Fruit fly (Drosophila melanogaster): Measurements from ENCODE around the gene osi.

The osi gene

DNA sequence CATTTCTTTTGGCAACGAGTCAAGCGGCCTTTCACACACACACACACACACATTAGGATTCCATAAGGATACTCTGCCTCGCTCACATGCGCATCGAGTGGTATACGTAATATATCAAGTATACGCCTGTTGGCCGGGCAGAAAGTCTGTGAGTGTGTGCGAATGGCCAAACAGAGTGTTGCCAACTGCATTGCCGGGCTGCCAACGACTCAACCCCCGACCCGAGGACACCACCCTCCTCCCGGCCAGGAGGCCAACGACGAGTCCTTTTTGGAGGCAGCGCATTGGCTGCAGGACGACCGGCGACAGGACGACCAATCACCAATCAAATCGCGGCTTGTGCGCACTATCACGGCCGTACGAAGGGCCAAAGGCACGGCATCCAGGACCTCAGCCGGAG is 10.1 kb downstream of the osi start:
- no peak for TF ChIP-seq noc (tag; optimal IDR thresholded peaks at IDR 0.05)

DNA sequence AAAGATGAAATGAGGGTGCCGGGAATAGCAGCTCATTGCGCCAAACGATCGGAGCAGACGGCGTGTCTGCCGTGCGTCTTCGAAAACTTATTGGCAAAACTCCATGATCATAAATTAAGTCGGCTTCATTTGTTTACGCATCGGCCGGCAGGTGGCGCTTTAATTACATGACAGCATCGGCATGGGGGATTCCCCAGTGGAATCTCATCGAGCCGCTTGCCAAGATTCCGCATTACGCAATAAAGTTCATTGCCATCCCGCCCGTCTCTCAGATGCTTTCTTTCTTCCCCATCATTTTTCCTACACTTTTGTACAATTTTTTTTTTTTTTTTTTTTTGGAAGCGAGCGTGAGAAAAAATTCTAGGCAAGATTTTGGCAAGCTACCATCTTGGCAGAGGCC is 11.2 kb downstream of the osi start:
- no peak for TF ChIP-seq noc (tag; optimal IDR thresholded peaks at IDR 0.05)

DNA sequence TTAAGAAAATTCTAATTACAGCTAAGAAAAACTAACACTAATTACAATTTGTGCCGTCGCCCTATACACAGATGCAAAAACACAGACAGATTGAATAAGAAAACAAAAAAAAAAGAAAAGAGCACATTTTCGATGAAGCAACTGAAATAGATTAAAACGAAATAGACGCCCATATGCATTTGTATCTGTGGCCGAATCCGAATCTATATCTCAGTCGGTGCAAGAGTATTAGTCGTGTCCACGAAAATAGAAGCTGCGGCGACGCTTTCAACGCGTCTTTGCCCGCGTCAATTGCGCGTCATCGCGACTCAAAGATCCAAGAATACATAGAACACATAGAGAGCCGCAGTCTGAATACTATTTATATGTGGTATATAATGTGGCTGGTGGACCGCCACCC is 12.8 kb downstream of the osi start:
- TF ChIP-seq noc (tag; optimal IDR thresholded peaks at IDR 0.05): no peak

DNA sequence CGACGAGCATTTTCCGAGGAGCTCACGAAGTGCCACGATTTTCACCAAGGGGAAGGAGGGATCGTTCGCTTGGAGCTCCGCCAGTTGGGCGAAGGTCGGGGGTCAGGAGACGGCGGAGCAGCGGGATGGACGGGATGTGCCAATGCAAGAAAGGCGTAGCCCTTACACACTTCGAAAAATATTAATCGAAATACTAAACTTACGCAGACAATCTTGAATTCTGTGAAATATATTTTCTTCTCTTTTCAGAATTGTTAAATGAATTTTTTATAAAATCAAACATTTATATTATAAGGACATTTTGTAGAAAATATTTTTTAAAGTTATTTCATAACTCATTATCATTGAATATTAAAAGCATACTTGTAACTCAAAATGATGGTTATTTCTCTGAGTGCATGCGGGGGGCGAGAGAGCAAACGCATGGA is 18.9 kb downstream of the osi start:
- TF ChIP-seq noc (tag; optimal IDR thresholded peaks at IDR 0.05): no peak

DNA sequence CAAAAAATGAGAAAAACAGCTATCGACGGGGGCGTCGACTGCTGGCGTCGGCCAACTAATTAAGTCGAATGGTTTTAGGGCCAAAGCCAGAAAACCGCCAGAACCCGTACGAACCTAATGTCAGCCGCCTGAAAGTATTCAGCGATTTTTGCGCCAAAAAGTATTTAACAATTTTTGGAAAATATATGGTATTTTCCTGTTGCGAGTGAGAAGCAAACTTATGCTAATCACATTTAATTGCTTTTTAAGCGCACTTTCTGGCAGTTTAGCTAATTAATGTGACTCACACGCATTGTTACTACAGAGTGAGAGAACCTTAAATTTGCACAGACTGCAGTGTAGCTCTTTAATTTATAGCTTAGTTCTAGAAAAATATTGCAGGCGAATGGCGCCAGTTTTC is 25.2 kb downstream of the osi start:
- no peak for TF ChIP-seq noc (tag; optimal IDR thresholded peaks at IDR 0.05)

DNA sequence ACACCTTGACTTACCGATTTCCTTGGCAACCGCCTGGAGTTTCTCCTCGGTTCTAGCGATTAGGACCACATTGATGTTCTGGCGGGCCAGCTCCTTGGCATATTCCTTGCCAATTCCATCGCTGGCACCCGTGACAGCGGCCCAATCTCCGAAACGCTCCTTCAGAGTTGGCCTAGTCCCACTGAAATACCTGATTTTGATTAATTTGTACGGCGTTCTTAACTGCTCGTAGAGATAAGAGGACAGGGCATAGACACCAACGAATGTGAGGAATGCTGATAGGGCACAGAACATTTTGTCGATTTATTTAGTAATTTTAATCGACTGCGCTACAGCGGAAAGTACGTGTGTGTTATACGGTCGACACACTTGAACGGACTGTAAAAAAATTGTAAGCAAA is 26.6 kb downstream of the osi start, which contains the start of gene CG6012:
Gene CG6012, minus strand, starts transcription at position 364 of the 400 bp plus-strand sequence.
- TF ChIP-seq noc (tag; optimal IDR thresholded peaks at IDR 0.05): no peak

DNA sequence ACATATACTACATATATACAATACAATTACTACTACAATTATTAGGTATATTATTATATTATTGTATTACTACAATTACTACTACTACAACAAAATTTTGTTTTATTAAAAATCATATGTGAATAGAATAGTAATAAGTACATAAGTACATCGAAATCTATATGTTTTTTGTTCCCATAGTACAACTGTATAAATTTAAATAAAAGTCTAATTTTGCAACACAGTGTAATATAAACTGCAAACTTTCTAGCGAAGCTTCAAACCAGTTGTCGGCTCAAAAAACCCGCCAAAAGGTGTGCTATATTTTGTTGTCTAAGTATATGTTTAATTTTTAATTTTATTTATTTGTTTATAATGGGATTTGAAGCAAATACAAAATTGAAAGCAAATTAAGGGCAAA is 28.2 kb downstream of the osi start:
- TF ChIP-seq noc (tag; optimal IDR thresholded peaks at IDR 0.05): no peak

DNA sequence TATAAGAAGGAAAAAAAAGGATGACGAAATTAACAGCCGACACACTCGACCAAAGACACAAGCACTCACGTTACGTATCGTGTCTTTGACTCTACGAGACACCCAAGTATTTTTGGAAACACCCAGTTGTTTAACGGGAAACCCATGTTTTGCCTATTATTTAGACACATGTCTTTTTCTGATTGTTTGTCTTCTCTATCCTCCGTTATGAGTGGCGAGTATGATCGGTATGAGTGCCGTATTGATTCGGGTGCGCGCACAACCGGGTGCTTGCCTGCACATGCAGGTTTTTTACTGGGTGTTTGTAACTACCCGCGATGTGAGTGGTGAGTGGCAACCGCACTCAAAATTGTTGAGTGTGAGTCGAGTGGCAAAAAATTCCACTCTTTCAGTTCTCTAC is 28.7 kb downstream of the osi start:
- no peak for TF ChIP-seq noc (tag; optimal IDR thresholded peaks at IDR 0.05)

DNA sequence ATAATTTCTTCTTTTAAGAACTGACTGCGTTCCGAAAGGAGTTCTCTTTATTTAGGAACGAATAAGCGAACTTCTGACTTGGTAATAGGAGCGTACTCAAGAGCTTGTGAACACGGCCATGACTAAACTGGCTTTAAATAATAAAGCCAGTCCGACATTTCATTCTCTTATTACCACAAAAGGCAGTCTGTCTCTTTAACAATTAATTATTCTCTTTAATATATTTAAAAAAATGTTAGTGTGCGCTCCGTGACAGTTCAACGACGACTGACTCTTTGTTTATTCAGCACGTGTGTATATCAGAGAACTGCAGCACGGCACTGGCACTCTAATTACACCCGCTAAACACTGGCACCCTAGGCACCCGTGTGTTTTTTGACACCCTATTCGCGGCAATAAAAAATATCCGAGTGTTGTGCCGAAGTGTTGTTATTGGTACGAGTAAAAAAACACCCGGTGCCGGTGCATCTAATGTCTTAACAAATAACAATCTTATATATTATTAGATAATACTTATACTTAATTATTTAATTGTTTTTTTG is 29.2 kb downstream of the osi start, which contains the start of gene CG31809:
Gene CG31809, minus strand, starts transcription at position 249 of the 542 bp plus-strand sequence.
- no peak for TF ChIP-seq noc (tag; optimal IDR thresholded peaks at IDR 0.05)

DNA sequence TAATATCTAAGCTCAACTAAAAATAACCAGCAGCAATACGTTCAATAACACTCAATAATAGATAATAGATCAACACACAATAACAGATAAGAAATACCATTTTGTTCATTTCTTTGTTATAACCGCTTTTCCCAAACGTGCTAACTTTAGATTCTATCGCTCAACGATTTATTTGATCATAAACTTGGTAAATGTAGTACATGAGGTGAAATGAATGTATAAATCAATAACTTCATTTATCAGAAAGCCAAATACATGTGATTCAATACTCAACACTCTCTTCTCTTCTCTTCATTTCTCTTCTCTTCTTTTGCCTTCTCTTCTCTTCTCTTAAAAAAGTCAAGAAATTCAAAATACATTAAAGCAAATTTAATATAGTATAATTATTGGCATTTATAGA is 30.1 kb downstream of the osi start:
- TF ChIP-seq noc (tag; optimal IDR thresholded peaks at IDR 0.05): peak; percentile 52

DNA sequence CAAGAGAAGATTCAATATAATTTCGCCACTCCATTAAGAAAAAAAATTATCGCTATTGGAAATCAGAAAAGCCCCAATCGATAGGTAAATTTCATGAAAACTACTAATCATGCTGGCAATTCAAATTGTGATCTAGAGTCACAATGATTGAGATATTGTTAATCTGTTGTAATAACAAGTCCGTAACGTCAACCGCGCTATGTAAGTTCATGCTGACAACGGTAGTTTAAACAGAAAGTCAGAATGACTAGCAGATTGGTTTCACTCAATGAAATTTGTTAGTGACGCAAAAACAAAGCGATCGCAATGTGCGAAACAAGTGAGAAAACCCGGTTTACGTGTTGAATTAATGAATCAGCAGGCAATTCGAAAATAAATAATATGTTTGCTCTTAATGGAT is 30.6 kb downstream of the osi start:
- TF ChIP-seq noc (tag; optimal IDR thresholded peaks at IDR 0.05): no peak

DNA sequence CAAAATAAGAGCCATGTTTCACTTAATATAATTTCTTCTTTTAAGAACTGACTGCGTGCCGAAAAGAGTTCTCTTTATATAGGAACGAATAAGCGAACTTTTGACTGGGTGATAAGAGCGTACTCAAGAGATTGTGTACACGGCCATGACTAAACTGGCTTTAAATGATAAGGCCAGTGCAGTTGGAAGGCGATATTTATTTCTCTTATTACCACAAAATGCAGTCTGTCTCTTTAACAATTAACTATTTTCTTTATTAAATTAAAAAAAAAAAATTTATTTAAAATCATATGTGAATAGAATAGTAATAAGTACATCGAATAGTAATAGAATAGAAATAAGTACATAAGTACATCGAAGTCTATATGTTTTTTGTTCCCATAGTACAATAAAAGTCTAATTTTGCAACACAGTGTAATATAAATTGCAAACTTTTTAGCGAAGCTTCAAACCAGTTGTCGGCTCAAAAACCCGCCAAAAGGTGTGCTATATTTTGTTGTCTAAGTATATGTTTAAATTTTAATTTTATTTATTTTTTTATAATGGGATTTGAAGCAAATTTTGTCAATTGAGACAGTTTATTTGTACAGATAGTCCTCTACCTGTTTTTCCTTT is 35.3 kb downstream of the osi start, which contains the start of gene CG31810:
Gene CG31810, minus strand, starts transcription at position 51 of the 615 bp plus-strand sequence.
- TF ChIP-seq noc (tag; optimal IDR thresholded peaks at IDR 0.05): no peak

DNA sequence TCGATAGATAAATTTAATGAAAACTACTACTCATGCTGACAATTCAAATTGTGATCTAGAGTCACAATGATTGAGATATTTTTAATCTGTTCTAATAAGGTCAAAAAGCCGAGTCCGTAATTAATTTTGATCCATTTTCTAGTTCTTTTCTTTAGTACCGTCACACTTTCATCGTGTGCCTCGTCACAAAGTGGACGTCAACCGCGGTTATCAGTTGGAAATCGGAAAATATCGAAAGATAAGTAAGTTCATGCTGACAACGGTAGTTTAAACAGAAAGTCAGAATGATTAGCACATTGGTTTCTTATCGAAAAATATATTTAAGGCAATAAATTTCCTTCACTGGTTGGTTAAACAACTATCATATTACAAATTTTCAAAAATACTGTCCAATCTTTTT is 37.3 kb downstream of the osi start:
- TF ChIP-seq noc (tag; optimal IDR thresholded peaks at IDR 0.05): no peak

DNA sequence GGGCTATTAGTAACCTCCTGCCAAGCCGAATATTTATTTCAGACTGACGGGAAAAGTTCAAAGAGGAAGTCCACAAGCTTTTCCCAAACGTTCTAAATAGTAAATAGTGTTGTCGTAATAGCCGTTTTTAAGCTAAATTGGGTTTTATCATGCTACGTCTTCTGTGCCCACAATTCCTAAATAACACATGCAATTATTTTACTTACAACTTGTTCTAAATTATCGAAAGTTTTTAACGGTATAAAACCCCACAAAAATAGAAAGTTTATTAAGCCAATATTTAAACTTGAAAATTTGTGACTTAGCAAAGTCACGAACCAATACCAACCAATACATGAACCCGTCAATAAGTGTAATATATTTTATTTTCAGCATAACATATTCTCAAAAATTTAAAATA is 39.1 kb downstream of the osi start, which contains the start of gene CG13284:
Gene CG13284, minus strand, starts transcription at position 47 of the 400 bp plus-strand sequence.
- TF ChIP-seq noc (tag; optimal IDR thresholded peaks at IDR 0.05): no peak

DNA sequence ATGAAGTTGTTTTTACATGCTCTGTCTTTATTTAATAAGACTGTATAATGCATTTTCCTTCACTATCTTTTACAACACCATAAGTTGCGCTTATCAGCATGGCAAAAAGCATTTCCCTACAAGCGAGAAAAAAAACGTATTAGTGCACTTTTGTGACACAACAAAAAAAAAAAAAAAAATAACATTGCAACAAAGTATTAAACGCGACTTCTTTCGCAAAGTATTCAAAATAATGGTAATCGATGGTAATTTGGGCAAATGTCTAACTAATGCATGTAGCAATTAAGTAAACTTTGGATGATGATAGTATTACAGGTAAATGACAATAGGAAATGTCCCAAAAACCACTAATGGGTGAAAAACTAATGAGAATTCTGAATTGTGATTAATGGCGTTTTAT is 39.8 kb downstream of the osi start:
- no peak for TF ChIP-seq noc (tag; optimal IDR thresholded peaks at IDR 0.05)

DNA sequence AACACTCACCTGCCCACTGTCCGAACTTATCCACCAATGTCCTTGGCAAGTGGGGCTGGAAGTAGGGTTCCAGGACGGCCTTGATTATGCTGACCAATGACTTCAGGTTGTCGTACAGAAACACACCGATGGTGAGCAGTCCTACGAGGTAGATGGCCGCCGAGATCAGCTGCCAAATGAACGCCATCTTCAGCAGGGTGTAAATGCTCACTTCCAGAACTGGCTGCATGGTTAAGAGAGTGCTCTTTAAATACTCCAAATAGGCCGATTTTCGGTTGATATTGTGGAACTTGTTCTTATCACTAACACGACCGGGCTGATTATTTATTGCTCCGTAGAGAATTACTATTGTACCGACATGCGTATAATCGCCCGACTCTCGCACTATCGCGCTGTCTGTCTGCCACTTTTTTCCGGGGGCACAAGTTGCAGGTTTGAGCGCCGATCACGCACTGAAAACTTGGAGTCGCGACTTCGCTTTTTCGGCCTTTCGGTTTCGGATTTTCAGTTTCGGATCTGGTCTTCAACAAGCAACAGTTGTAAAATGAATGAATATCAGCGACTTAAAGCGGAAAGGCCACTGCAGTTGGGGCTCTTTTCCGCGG is 40.9 kb downstream of the osi start:
- peak; percentile 55 for TF ChIP-seq noc (tag; optimal IDR thresholded peaks at IDR 0.05)

DNA sequence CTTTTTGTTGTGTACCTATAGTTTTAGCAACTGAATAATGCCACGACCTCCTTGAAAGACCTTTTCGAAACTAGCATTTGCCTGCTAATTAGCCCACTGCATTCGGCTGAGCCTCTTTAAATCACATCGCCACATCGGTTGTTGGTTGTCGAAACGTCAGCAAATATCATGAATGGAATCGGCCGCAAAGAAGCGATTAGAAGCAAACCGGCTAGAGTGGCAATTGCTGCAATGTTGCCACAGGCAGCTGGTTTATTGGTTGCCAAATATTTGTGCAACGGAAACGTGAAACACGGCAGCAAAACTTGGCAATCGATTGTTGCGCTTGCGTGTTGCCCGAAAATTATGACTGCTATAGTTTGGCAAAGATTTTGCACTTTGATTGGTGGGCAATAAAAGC is 42.6 kb downstream of the osi start:
- no peak for TF ChIP-seq noc (tag; optimal IDR thresholded peaks at IDR 0.05)
